Worm (Caenorhabditis elegans) whole organism, early embryonic: ENCODE results near the gene tat-3.

Experiments used
- ama-1 ChIP-seq: fragments of 150-350 bp; optimal IDR thresholded peaks from 2 replicates; lab custom pipeline; 2014
- flt-1 ChIP-seq: fragments of 200-800 bp; sonication (Bioruptor generic); IDR thresholded peaks from 2 replicates; pipeline ENCODE4 v1.3.6; 2022; ENCODE audit warnings: missing genetic modification characterization, missing compliant biosample characterization
- hmg-4 ChIP-seq: fragments of 200-800 bp; sonication (Bioruptor generic); optimal IDR thresholded peaks from 2 replicates; lab custom pipeline; 2018; ENCODE audit warnings: mild to moderate bottlenecking, missing genetic modification characterization, missing compliant biosample characterization
- sea-1 ChIP-seq: fragments of 200-800 bp; sonication (Bioruptor generic); conservative IDR thresholded peaks from 2 replicates; pipeline ENCODE4 v1.3.6; 2022; ENCODE audit warnings: missing genetic modification characterization, missing compliant biosample characterization

DNA sequence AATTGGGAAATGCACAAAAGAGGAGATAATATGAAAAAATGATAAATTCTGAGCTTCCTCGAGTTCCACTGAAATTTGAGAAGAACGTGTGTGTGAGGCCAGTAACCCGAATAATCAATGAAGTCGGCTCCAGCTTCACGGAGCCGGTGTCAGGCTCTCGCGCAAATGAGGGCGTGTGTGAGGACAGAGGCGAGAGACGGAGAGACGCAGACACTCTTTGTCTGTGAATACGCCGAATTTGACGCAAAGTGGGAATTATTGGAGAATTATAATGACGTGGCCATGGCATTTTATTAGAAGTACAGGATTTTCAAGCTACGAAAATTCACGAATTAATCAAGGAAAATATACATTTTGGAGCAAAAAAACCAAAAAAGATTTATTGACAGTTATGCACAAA is 9.4 kb upstream of the tat-3 start:
- TF ChIP-seq flt-1 (GFP tag; lab: Robert Waterston, UW) = no peak
- no peak for TF ChIP-seq sea-1 (GFP tag; lab: Robert Waterston, UW)
- peak; percentile 73 for TF ChIP-seq ama-1 (lab: Kevin White, UChicago)
- no peak for TF ChIP-seq hmg-4 (GFP tag; lab: Kevin White, UChicago)
